Fruit fly (Drosophila melanogaster) whole organism, embryonic: Measurements from ENCODE around the gene CG7568.

ENCODE experiments used
- Aef1 ChIP-seq: fragments of 200-800 bp; sonication (Bioruptor generic); IDR thresholded peaks from 3 replicates; pipeline ENCODE4 v1.3.6; 2022; ENCODE audit warnings: missing biosample characterization, missing genetic modification characterization
- Atf3 ChIP-seq: fragments of 200-800 bp; sonication (Bioruptor generic); optimal IDR thresholded peaks from 3 replicates; lab custom pipeline; 2016; ENCODE audit warnings: missing biosample characterization, missing genetic modification characterization
- CG10209 ChIP-seq: fragments of 200-800 bp; sonication (Bioruptor generic); optimal IDR thresholded peaks from 3 replicates; lab custom pipeline; 2017; ENCODE audit warnings: missing biosample characterization, mild to moderate bottlenecking, missing genetic modification characterization, missing genetic modification reagents
- CG10979 ChIP-seq: fragments of 200-800 bp; sonication (Bioruptor generic); optimal IDR thresholded peaks from 2 replicates; lab custom pipeline; 2018; ENCODE audit warnings: missing biosample characterization, mild to moderate bottlenecking, missing genetic modification characterization, moderate library complexity
- CG11456 ChIP-seq: fragments of 200-800 bp; sonication (Bioruptor generic); IDR thresholded peaks from 3 replicates; pipeline ENCODE4 v1.3.6; 2022; ENCODE audit warnings: missing biosample characterization, missing genetic modification characterization
- CG11560 ChIP-seq: fragments of 200-800 bp; sonication (Bioruptor generic); IDR thresholded peaks from 3 replicates; pipeline ENCODE4 v1.3.6; 2022; ENCODE audit warnings: missing biosample characterization, missing genetic modification characterization
- CG13287 ChIP-seq: fragments of 200-800 bp; sonication (Bioruptor generic); IDR thresholded peaks from 2 replicates; pipeline ENCODE4 v1.3.6; 2022; ENCODE audit warnings: missing biosample characterization, missing genetic modification characterization; ENCODE audit not compliant: partially characterized antibody
- CG13624 ChIP-seq: fragments of 200-800 bp; sonication (Bioruptor generic); optimal IDR thresholded peaks from 2 replicates; lab custom pipeline; 2016; ENCODE audit warnings: missing biosample characterization, missing genetic modification characterization
- CG16815 ChIP-seq: fragments of 200-800 bp; sonication (Bioruptor generic); optimal IDR thresholded peaks from 3 replicates; lab custom pipeline; 2017; ENCODE audit warnings: missing biosample characterization, mild to moderate bottlenecking, missing genetic modification characterization
- CG2875 ChIP-seq: fragments of 200-800 bp; sonication (Bioruptor generic); optimal IDR thresholded peaks from 2 replicates; lab custom pipeline; 2017; ENCODE audit warnings: missing biosample characterization, mild to moderate bottlenecking, missing genetic modification characterization, missing genetic modification reagents
- CG30431 ChIP-seq: fragments of 200-800 bp; sonication (Bioruptor generic); optimal IDR thresholded peaks from 2 replicates; lab custom pipeline; 2017; ENCODE audit warnings: missing biosample characterization, missing genetic modification characterization
- CG3065 ChIP-seq: fragments of 200-800 bp; sonication (Bioruptor generic); optimal IDR thresholded peaks from 2 replicates; lab custom pipeline; 2016; ENCODE audit warnings: missing biosample characterization, missing genetic modification characterization
- CG32767 ChIP-seq: fragments of 200-800 bp; sonication (Bioruptor generic); IDR thresholded peaks from 2 replicates; pipeline ENCODE4 v1.3.6; 2022; ENCODE audit warnings: missing biosample characterization, missing genetic modification characterization
- CG6272 ChIP-seq: fragments of 200-800 bp; sonication (Bioruptor generic); IDR thresholded peaks from 2 replicates; pipeline ENCODE4 v1.3.6; 2022; ENCODE audit warnings: missing biosample characterization, missing genetic modification characterization
- CG7271 ChIP-seq: fragments of 200-800 bp; sonication (Bioruptor generic); optimal IDR thresholded peaks from 2 replicates; lab custom pipeline; 2018; ENCODE audit warnings: missing biosample characterization, mild to moderate bottlenecking, missing genetic modification characterization, moderate library complexity
- CG9876 ChIP-seq: fragments of 200-800 bp; sonication (Bioruptor generic); optimal IDR thresholded peaks from 2 replicates; lab custom pipeline; 2016; ENCODE audit warnings: missing biosample characterization, missing genetic modification characterization
- Dip2 ChIP-seq: fragments of 200-800 bp; sonication (Bioruptor generic); IDR thresholded peaks from 2 replicates; pipeline ENCODE4 v1.3.6; 2022; ENCODE audit warnings: missing biosample characterization, missing genetic modification characterization
- E2f1 ChIP-seq: fragments of 200-800 bp; sonication (Bioruptor generic); IDR thresholded peaks from 2 replicates; pipeline ENCODE4 v1.3.6; 2022; ENCODE audit warnings: missing biosample characterization, missing genetic modification characterization
- HLH54F ChIP-seq: fragments of 200-800 bp; sonication (Bioruptor generic); optimal IDR thresholded peaks from 3 replicates; lab custom pipeline; 2016; ENCODE audit warnings: missing biosample characterization, missing genetic modification characterization
- Max ChIP-seq: fragments of 200-800 bp; sonication (Bioruptor generic); optimal IDR thresholded peaks from 2 replicates; lab custom pipeline; 2016; ENCODE audit warnings: missing biosample characterization, mild to moderate bottlenecking, missing genetic modification characterization
- Mes4 ChIP-seq: fragments of 200-800 bp; sonication (Bioruptor generic); optimal IDR thresholded peaks from 2 replicates; lab custom pipeline; 2016; ENCODE audit warnings: missing biosample characterization, missing genetic modification characterization
- Myb ChIP-seq: fragments of 200-800 bp; sonication (Bioruptor generic); optimal IDR thresholded peaks from 2 replicates; lab custom pipeline; 2016; ENCODE audit warnings: missing biosample characterization, missing genetic modification characterization
- Oli ChIP-seq: fragments of 200-800 bp; sonication (Bioruptor generic); optimal IDR thresholded peaks from 2 replicates; lab custom pipeline; 2018; ENCODE audit warnings: missing biosample characterization, mild to moderate bottlenecking, missing genetic modification characterization, moderate library complexity
- Pdp1 ChIP-seq, 2 experiments: fragments of 200-800 bp; sonication (Bioruptor generic); optimal IDR thresholded peaks; 3 replicates each; lab custom pipeline; 2016; ENCODE audit warnings: missing biosample characterization in 2 of 2, missing genetic modification characterization in 2 of 2, mild to moderate bottlenecking in 1 of 2, moderate library complexity in 1 of 2
- Rx ChIP-seq: fragments of 200-800 bp; sonication (Bioruptor generic); IDR thresholded peaks from 2 replicates; pipeline ENCODE4 v1.3.6; 2022; ENCODE audit warnings: missing biosample characterization, missing genetic modification characterization
- Scr ChIP-seq: fragments of 200-800 bp; sonication (Bioruptor generic); IDR thresholded peaks from 2 replicates; pipeline ENCODE4 v1.3.6; 2022; ENCODE audit warnings: missing biosample characterization, missing genetic modification characterization; ENCODE audit not compliant: partially characterized antibody
- TFAM ChIP-seq: fragments of 200-800 bp; sonication (Bioruptor generic); optimal IDR thresholded peaks from 2 replicates; lab custom pipeline; 2017; ENCODE audit warnings: missing biosample characterization, missing genetic modification characterization, inconsistent platforms
- bowl ChIP-seq: fragments of 200-800 bp; sonication (Bioruptor generic); IDR thresholded peaks from 2 replicates; pipeline ENCODE4 v1.3.6; 2022; ENCODE audit warnings: missing biosample characterization, missing genetic modification characterization
- chif ChIP-seq, 2 experiments: fragments of 200-800 bp; sonication (Bioruptor generic); optimal IDR thresholded peaks; 3 replicates each; lab custom pipeline; 2016; ENCODE audit warnings: missing biosample characterization in 2 of 2, missing genetic modification characterization in 2 of 2
- croc ChIP-seq: fragments of 200-800 bp; sonication (Bioruptor generic); conservative IDR thresholded peaks from 3 replicates; pipeline ENCODE4 v1.3.6; 2022; ENCODE audit warnings: missing biosample characterization, missing genetic modification characterization
- dmrt99B ChIP-seq: fragments of 200-800 bp; sonication (Bioruptor generic); optimal IDR thresholded peaks from 2 replicates; lab custom pipeline; 2018; ENCODE audit warnings: missing biosample characterization, mild to moderate bottlenecking, missing genetic modification characterization, moderate library complexity
- emc ChIP-seq: fragments of 200-800 bp; sonication (Bioruptor generic); optimal IDR thresholded peaks from 2 replicates; lab custom pipeline; 2016; ENCODE audit warnings: missing biosample characterization, missing genetic modification characterization
- ems ChIP-seq: fragments of 200-800 bp; sonication (Bioruptor generic); optimal IDR thresholded peaks from 3 replicates; lab custom pipeline; 2016; ENCODE audit warnings: missing biosample characterization, missing genetic modification characterization
- fru ChIP-seq: fragments of >200 bp; optimal IDR thresholded peaks from 2 replicates; lab custom pipeline; 2017
- fu2 ChIP-seq: fragments of 200-800 bp; sonication (Bioruptor generic); optimal IDR thresholded peaks from 2 replicates; lab custom pipeline; 2016; ENCODE audit warnings: missing biosample characterization, missing genetic modification characterization
- gcm ChIP-seq: fragments of 200-800 bp; sonication (Bioruptor generic); optimal IDR thresholded peaks from 2 replicates; lab custom pipeline; 2019; ENCODE audit warnings: missing biosample characterization, mild to moderate bottlenecking, missing genetic modification characterization, moderate library complexity
- gsb-n ChIP-seq: fragments of 200-800 bp; sonication (Bioruptor generic); optimal IDR thresholded peaks from 3 replicates; lab custom pipeline; 2018; ENCODE audit warnings: missing biosample characterization, mild to moderate bottlenecking, missing genetic modification characterization
- ind ChIP-seq: fragments of 200-800 bp; sonication (Bioruptor generic); optimal IDR thresholded peaks from 3 replicates; lab custom pipeline; 2016; ENCODE audit warnings: missing biosample characterization, missing genetic modification characterization
- mam ChIP-seq: fragments of 200-800 bp; sonication (Bioruptor generic); optimal IDR thresholded peaks from 3 replicates; lab custom pipeline; 2016; ENCODE audit warnings: missing biosample characterization, missing genetic modification characterization
- nerfin-2 ChIP-seq: fragments of 200-800 bp; sonication (Bioruptor generic); IDR thresholded peaks from 2 replicates; pipeline ENCODE4 v1.3.6; 2022; ENCODE audit warnings: missing biosample characterization, missing genetic modification characterization; ENCODE audit not compliant: partially characterized antibody
- p53 ChIP-seq: fragments of 200-800 bp; sonication (Bioruptor generic); optimal IDR thresholded peaks from 2 replicates; lab custom pipeline; 2016; ENCODE audit warnings: missing biosample characterization, missing genetic modification characterization
- sc ChIP-seq, 3 experiments: fragments of >200 bp in 2 of 3; fragments of 200-800 bp in 1 of 3; sonication (Bioruptor generic) in 1 of 3; optimal IDR thresholded peaks; 2 replicates in 2 of 3; 3 replicates in 1 of 3; lab custom pipeline; 2017; ENCODE audit warnings: mild to moderate bottlenecking in 1 of 3, missing biosample characterization in 1 of 3, missing genetic modification characterization in 1 of 3, missing genetic modification reagents in 1 of 3
- scrt ChIP-seq: fragments of 200-800 bp; sonication (Bioruptor generic); optimal IDR thresholded peaks from 2 replicates; lab custom pipeline; 2018; ENCODE audit warnings: missing biosample characterization, mild to moderate bottlenecking, missing genetic modification characterization, moderate library complexity
- sens ChIP-seq: fragments of 200-800 bp; sonication (Bioruptor generic); peaks from one replicate; lab custom pipeline; 2016; ENCODE audit warnings: missing biosample characterization, missing genetic modification characterization
- vfl ChIP-seq: fragments of 200-800 bp; sonication (Bioruptor generic); optimal IDR thresholded peaks from 2 replicates; lab custom pipeline; 2016; ENCODE audit warnings: missing biosample characterization, missing genetic modification characterization
- wek ChIP-seq: fragments of 200-800 bp; sonication (Bioruptor generic); optimal IDR thresholded peaks from 3 replicates; lab custom pipeline; 2018; ENCODE audit warnings: missing biosample characterization, mild to moderate bottlenecking, missing genetic modification characterization, moderate library complexity
- zfh1 ChIP-seq: fragments of 200-800 bp; sonication (Bioruptor generic); IDR thresholded peaks from 3 replicates; pipeline ENCODE4 v1.3.6; 2022; ENCODE audit warnings: missing biosample characterization, missing genetic modification characterization

The CG7568 gene

DNA sequence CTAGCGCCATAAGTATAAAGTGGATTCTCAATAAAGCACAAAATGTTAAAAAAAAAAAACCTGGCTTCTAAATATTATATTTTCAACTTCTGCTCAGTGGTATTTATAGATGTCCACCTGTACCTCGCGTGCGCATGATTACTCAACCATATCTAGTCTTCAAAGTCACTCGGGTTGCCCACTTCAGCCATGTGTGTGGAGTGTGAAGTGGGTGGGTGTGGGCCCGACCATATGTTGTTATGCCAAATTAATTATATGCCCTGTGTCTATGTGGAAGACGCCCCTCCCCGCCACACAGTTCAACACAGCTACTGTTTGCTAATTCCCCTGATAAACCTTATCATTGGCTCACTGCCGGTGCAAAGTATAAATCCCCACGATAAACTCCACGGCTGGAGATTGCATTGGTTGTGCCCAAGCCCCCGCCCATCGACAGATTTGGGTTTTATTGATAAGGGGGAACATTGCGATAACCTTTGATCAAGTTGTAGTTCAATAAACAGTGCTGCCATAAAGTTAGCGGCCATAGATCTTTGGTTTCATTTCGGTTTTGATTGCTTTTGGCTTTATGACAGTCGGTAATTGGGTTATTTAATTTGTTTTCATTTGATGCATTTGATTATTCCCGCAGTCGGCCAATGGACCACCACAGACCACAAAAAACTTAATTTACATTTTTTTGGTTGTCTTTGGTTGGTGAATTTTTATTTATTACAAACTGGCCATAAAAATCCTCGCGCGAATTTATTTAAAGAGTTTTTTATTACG, 20.2 kb upstream of the CG7568 start (continued):
- TF ChIP-seq CG2875 (GFP tag; lab: Kevin White, UChicago) (no peak), wek (peak; percentile 12), croc (GFP tag; lab: Robert Waterston, UW) (no peak)

DNA sequence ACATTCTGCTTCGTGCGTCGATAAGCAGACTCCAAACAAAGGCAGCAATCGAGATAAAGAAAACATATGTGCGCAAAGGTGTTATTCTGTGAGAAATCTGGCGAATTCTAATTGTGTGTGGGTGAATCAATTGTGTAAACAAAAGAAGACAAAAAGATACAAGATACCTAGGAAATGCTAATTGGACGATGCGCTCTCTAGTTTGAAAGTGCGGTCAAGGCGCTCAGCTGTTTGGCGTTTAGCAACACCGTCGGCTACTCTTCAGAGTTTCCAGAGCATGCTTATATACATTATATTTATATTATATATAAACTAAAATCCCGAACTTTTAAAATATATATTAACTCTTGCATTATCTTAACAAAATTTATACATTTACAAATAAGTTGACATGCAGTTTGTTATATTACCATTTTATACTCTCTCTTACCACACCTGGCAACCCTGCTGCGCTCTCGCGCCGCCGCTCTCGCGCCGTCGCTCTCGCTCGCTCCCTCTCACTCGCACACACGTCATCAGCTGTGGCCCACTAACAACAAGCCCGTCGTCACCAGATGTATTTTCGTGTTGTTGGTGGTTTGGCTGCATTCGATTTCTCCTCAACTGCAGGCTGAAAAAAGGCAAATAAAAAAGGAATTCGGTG, 18.0 kb upstream of the CG7568 start, which contains the start of gene CG1907:
TSS of gene CG1907 (plus strand) at position 551 of the 643 bp plus-strand sequence.
- peak; percentile 71 to 84 for TF ChIP-seq Pdp1 (GFP tag; optimal IDR thresholded peaks at IDR 0.05; lab: Kevin White, UChicago)
- TF ChIP-seq Aef1 (GFP tag; lab: Robert Waterston, UW): peak; percentile 99
- TF ChIP-seq Oli (tag; lab: Kevin White, UChicago): peak; percentile 98
- peak; percentile 71 for TF ChIP-seq Atf3 (GFP tag; lab: Kevin White, UChicago)
- TF ChIP-seq fru (lab: Kevin White, UChicago): no peak
- peak; percentile 94 for TF ChIP-seq bowl (GFP tag; lab: Robert Waterston, UW)
- TF ChIP-seq CG6272: peak; percentile 96
- peak; percentile 99 for TF ChIP-seq zfh1 (GFP tag; lab: Robert Waterston, UW)
- peak; percentile 69 for TF ChIP-seq fu2
- peak; percentile 97 for TF ChIP-seq dmrt99B (tag; lab: Kevin White, UChicago)
- TF ChIP-seq scrt (GFP tag; lab: Kevin White, UChicago): peak; percentile 95
- TF ChIP-seq Max: peak; percentile 96
- TF ChIP-seq TFAM (GFP tag; lab: Kevin White, UChicago): peak; percentile 91
- peak; percentile 98 for TF ChIP-seq CG10209 (GFP tag; lab: Kevin White, UChicago)
- TF ChIP-seq sens (GFP tag; lab: Kevin White, UChicago): peak; percentile 98
- peak; percentile 98 for TF ChIP-seq ind (GFP tag; lab: Kevin White, UChicago)
- peak; percentile 88 for TF ChIP-seq mam (GFP tag; lab: Kevin White, UChicago)
- TF ChIP-seq sc (optimal IDR thresholded peaks at IDR 0.05; lab: Kevin White, UChicago): no peak
- peak; percentile 97 for TF ChIP-seq sc (GFP tag; optimal IDR thresholded peaks at IDR 0.05; lab: Kevin White, UChicago)
- peak; percentile 99 for TF ChIP-seq CG10979 (tag; lab: Kevin White, UChicago)
- TF ChIP-seq vfl (GFP tag; lab: Kevin White, UChicago): peak; percentile 82
- TF ChIP-seq E2f1 (GFP tag; lab: Robert Waterston, UW): peak; percentile 99
- TF ChIP-seq ems (GFP tag; lab: Kevin White, UChicago): peak; percentile 90
- peak; percentile 98 for TF ChIP-seq gsb-n (tag; lab: Kevin White, UChicago)
- peak; percentile 74 for TF ChIP-seq CG13287
- TF ChIP-seq Rx: peak; percentile 95
- peak; percentile 97 for TF ChIP-seq CG11456
- peak; percentile 73 to 89 for TF ChIP-seq chif (GFP tag; optimal IDR thresholded peaks at IDR 0.05; lab: Kevin White, UChicago)
- peak; percentile 91 for TF ChIP-seq CG3065
- peak; percentile 46 for TF ChIP-seq p53
- TF ChIP-seq Mes4 (GFP tag; lab: Kevin White, UChicago): peak; percentile 71
- TF ChIP-seq CG30431 (GFP tag; lab: Kevin White, UChicago): peak; percentile 96
- peak; percentile 64 for TF ChIP-seq Myb (GFP tag; lab: Kevin White, UChicago)
- 0 out of 2 replicates have a peak, but pooled peaks have one; percentile 36 for TF ChIP-seq nerfin-2 (GFP tag; lab: Robert Waterston, UW)
- TF ChIP-seq CG16815 (GFP tag; lab: Kevin White, UChicago): peak; percentile 97
- TF ChIP-seq gcm (GFP tag; lab: Kevin White, UChicago): peak; percentile 98
- TF ChIP-seq Scr (GFP tag; lab: Robert Waterston, UW): peak; percentile 45
- peak; percentile 76 for TF ChIP-seq HLH54F (GFP tag; lab: Kevin White, UChicago)
- TF ChIP-seq CG13624 (GFP tag; lab: Kevin White, UChicago): peak; percentile 77
- TF ChIP-seq CG7271 (tag; lab: Kevin White, UChicago): peak; percentile 98
- TF ChIP-seq CG32767: peak; percentile 99
- TF ChIP-seq CG9876 (GFP tag; lab: Kevin White, UChicago): peak; percentile 75
- TF ChIP-seq emc (GFP tag; lab: Kevin White, UChicago): peak; percentile 58
- TF ChIP-seq Dip2 (GFP tag; lab: Robert Waterston, UW): peak; percentile 68
- peak; percentile 90 for TF ChIP-seq CG11560 (tag; lab: Robert Waterston, UW)
